Worm (Caenorhabditis elegans) whole organism, L1 larva: ENCODE measurements around the gene F58E6.5.

Experiments
- C34B4.2 ChIP-seq: sonication (generic microtip); optimal IDR thresholded peaks from 2 replicates; lab custom pipeline; 2017; ENCODE audit warnings: mild to moderate bottlenecking, missing genetic modification characterization, missing compliant biosample characterization
- ceh-8 ChIP-seq: fragments of 200-800 bp; sonication (Bioruptor generic); optimal IDR thresholded peaks from 2 replicates; lab custom pipeline; 2018; ENCODE audit warnings: mild to moderate bottlenecking, missing genetic modification characterization, moderate library complexity, missing compliant biosample characterization
- dsc-1 ChIP-seq: sonication (generic microtip); optimal IDR thresholded peaks from 2 replicates; lab custom pipeline; 2016; ENCODE audit warnings: mild to moderate bottlenecking, missing genetic modification characterization, missing compliant biosample characterization
- isw-1 ChIP-seq: fragments of 200-800 bp; sonication (Bioruptor generic); IDR thresholded peaks from 2 replicates; pipeline ENCODE4 v1.3.6; 2022; ENCODE audit warnings: missing genetic modification characterization, missing compliant biosample characterization
- mep-1 ChIP-seq: fragments of 150-350 bp; optimal IDR thresholded peaks from 2 replicates; lab custom pipeline; 2014; ENCODE audit warnings: missing biosample characterization, missing genetic modification characterization

F58E6.5 gene

DNA sequence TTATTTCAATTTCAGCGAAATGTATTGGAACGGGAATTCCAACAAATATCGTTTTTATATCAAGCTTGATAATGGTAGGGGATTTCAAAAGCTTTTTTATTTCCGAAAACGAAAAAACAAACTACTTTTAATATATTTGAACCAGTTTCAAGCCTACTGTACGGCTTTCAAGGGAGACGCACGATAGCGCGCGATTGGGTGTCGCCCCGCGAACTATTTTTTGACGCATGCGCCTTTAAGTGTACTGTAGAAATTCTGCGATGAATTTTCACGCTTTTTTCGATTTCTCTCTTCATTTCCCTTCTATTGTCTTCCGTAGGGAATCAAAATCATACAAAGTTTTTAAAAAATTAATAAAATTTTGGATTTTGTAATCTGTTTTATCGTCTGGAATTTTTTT is 50.8 kb downstream of the F58E6.5 start:
- TF ChIP-seq C34B4.2 (tag; lab: Kevin White, UChicago) (no peak), mep-1 (tag; lab: Kevin White, UChicago) (no peak), dsc-1 (tag; lab: Kevin White, UChicago) (no peak), isw-1 (GFP tag; lab: Robert Waterston, UW) (no peak), ceh-8 (GFP tag; lab: Kevin White, UChicago) (no peak)
